Worm (Caenorhabditis elegans): Measurements from ENCODE around the gene mcm-3.

- TF ChIP-seq aly-2 (tag; optimal IDR thresholded peaks at IDR 0.05) (no peak), F49E8.2 (tag; optimal IDR thresholded peaks at IDR 0.05; ENCODE audit: borderline replicate concordance) (no peak), lin-13 (GFP tag; optimal IDR thresholded peaks at IDR 0.05) (no peak), ama-1 (optimal IDR thresholded peaks at IDR 0.05) (no peak), lir-3 (tag; optimal IDR thresholded peaks at IDR 0.05) (no peak), saeg-2 (GFP tag; IDR thresholded peaks at IDR 0.05) (no peak), dmd-8 (GFP tag; IDR thresholded peaks at IDR 0.05) (no peak), nhr-6 (tag; optimal IDR thresholded peaks at IDR 0.05) (no peak), zag-1 (tag; optimal IDR thresholded peaks at IDR 0.05) (no peak), hmg-1.1 (GFP tag; IDR thresholded peaks at IDR 0.05) (no peak), skn-1 (tag; optimal IDR thresholded peaks at IDR 0.05) (no peak), lin-15B (tag; optimal IDR thresholded peaks at IDR 0.05) (no peak), unc-62 (GFP tag; optimal IDR thresholded peaks at IDR 0.05 in 1 of 2) (no peak), unc-62 (tag; optimal IDR thresholded peaks at IDR 0.05) (no peak)
These were observed 10.1 kb upstream of the mcm-3 start for ce11 chrV:15069435-15069985.

All from whole organism, L4 larva.